Worm (Caenorhabditis elegans): ENCODE data around the gene K09E9.7.

Gene K09E9.7

DNA sequence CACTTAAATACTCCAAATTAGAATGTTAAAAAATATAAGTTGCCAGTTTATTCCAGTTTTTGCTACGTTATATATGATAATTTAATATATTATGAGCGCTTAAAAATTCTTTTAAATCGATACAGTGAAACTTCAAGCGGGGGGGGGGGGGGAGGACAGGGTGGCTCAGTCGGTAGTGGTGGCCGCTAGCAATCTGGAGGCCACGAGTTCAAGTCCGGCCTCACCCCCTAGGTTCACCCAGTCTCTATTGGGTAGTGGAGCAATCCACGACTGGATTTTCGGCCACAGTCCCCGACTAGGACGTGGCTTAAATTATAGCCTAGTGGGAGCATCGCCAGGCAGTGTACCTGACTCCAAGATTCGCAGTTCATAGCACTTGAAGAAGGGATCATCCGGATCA, 19.7 kb upstream of the K09E9.7 start:
- TF ChIP-seq nhr-11 (tag; optimal IDR thresholded peaks at IDR 0.05) (no peak), set-16 (GFP tag; IDR thresholded peaks at IDR 0.05) (peak; percentile 82)

DNA sequence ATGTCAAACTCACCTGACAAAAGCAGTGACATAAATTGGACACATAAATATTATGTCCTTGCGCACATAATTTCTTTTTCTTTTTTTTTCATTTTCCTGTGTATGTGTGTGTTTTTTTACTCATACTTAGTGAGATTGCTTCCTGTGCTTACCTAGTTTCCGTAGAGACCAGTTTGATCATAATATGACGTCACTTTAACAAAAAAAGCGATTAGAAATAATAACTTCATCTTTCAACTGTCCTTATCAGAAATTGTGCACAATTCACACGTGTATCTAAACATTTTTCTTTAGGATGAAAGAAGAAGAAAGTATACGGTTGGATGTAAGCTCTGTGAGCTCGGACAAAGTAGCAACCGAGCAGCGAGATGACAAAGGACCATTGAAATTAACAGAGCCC, 18.7 kb upstream of the K09E9.7 start:
- peak; percentile 9 for TF ChIP-seq hlh-11 (tag; optimal IDR thresholded peaks at IDR 0.05)
- TF ChIP-seq pqm-1 (tag; optimal IDR thresholded peaks at IDR 0.05) = peak; percentile 24
- peak in 1 of 2 experiments; percentile 61 for TF ChIP-seq mdl-1 (tag; optimal IDR thresholded peaks at IDR 0.05)
- TF ChIP-seq dmd-6 (GFP tag; IDR thresholded peaks at IDR 0.05) = peak; percentile 47
- TF ChIP-seq lsy-2 (tag; optimal IDR thresholded peaks at IDR 0.05) = peak in 1 of 2 experiments; percentile 8
- no peak for TF ChIP-seq unc-62 (GFP tag; optimal IDR thresholded peaks at IDR 0.05 in 1 of 2)
- no peak for TF ChIP-seq unc-62 (tag; optimal IDR thresholded peaks at IDR 0.05)
- TF ChIP-seq F37D6.2 (tag; optimal IDR thresholded peaks at IDR 0.05) = no peak
- peak; percentile 22 for TF ChIP-seq dve-1 (tag; optimal IDR thresholded peaks at IDR 0.05; ENCODE audit: insufficient read depth)

DNA sequence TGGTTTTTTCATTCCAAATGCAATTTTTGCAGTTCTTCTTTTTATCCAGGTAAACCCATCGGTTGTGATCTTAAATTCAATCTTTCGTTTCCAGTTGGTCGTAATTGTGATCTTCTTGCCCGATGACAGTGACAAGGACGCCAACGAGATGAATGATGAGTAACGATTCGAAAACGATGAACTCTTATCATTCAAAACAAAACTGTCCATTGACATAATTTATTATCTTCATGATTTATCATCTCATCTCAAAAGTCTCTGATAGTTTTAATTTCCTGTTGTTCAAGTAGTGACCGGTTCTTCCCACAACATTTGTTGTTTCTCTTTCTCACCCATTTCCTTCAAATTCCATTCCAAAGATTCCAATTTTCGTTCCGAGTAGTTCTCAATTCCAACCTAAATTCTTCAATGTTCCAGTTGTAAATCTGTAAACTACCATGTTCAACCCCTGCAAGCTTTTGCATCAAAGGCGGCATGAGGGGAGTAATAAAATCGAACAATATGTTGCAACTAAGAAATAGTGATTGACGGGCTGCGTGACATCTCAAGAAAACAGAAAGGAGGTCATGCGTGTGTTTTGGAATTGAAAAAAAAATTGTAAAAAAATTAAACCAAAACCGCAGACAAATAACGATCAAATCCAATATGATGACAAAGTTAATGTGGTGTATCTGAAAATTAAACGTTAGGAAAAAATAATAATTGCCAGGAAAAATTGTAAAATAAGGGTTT, 14.4 kb upstream of the K09E9.7 start:
- TF ChIP-seq vab-7 (GFP tag; IDR thresholded peaks at IDR 0.05) (no peak), dve-1 (tag; optimal IDR thresholded peaks at IDR 0.05; ENCODE audit: insufficient read depth) (no peak), mxl-3 (GFP tag; optimal IDR thresholded peaks at IDR 0.05) (no peak), hmg-1.1 (GFP tag; IDR thresholded peaks at IDR 0.05) (no peak), lim-7 (GFP tag; IDR thresholded peaks at IDR 0.05) (no peak), F26F4.8 (GFP tag; conservative IDR thresholded peaks at IDR 0.05) (no peak), aha-1 (tag) (peak; percentile 88), jun-1 (tag; optimal IDR thresholded peaks at IDR 0.05) (no peak), nhr-111 (GFP tag; optimal IDR thresholded peaks at IDR 0.05) (no peak), lin-29 (GFP tag; IDR thresholded peaks at IDR 0.05) (no peak), F44E2.7 (GFP tag; IDR thresholded peaks at IDR 0.05) (no peak), lsy-2 (tag; optimal IDR thresholded peaks at IDR 0.05) (no peak), skn-1 (tag; optimal IDR thresholded peaks at IDR 0.05) (no peak), lin-1 (GFP tag; IDR thresholded peaks at IDR 0.05) (no peak), unc-62 (GFP tag; optimal IDR thresholded peaks at IDR 0.05 in 1 of 2) (peak in 1 of 2 experiments; percentile 97), unc-62 (tag; optimal IDR thresholded peaks at IDR 0.05) (no peak), dmd-9 (GFP tag; IDR thresholded peaks at IDR 0.05) (no peak), dpl-1 (GFP tag; optimal IDR thresholded peaks at IDR 0.05) (no peak), dmd-6 (GFP tag; IDR thresholded peaks at IDR 0.05) (peak; percentile 27; the same call in 1 of the 2 replicates), nhr-102 (tag; optimal IDR thresholded peaks at IDR 0.05) (no peak), mdl-1 (tag; optimal IDR thresholded peaks at IDR 0.05) (peak in 1 of 2 experiments; percentile 14), nhr-25 (tag; optimal IDR thresholded peaks at IDR 0.05; ENCODE audit: borderline replicate concordance, insufficient read depth) (no peak), daf-16 (GFP tag; optimal IDR thresholded peaks at IDR 0.05) (no peak), daf-16 (tag; optimal IDR thresholded peaks at IDR 0.05) (no peak), ceh-20 (GFP tag; IDR thresholded peaks at IDR 0.05) (no peak), pha-4 (GFP tag; IDR thresholded peaks at IDR 0.05) (no peak), pha-4 (tag; optimal IDR thresholded peaks at IDR 0.05) (no peak), dmd-8 (GFP tag; IDR thresholded peaks at IDR 0.05) (no peak), D1046.2 (GFP tag; IDR thresholded peaks at IDR 0.05) (no peak), nhr-237 (tag; optimal IDR thresholded peaks at IDR 0.05) (no peak), gei-8 (GFP tag; optimal IDR thresholded peaks at IDR 0.05) (no peak), hlh-30 (tag; optimal IDR thresholded peaks at IDR 0.05; ENCODE audit: insufficient read depth) (peak; percentile 4), nhr-41 (GFP tag; IDR thresholded peaks at IDR 0.05) (no peak), egl-27 (tag; optimal IDR thresholded peaks at IDR 0.05) (no peak), rbr-2 (tag; optimal IDR thresholded peaks at IDR 0.05) (no peak), nhr-28 (tag; optimal IDR thresholded peaks at IDR 0.05) (peak; percentile 46), mdt-29 (GFP tag; IDR thresholded peaks at IDR 0.05) (no peak), zfp-3 (GFP tag; conservative IDR thresholded peaks at IDR 0.05) (no peak), nhr-10 (tag; optimal IDR thresholded peaks at IDR 0.05) (no peak), F49E8.2 (tag; optimal IDR thresholded peaks at IDR 0.05; ENCODE audit: borderline replicate concordance) (no peak), saeg-2 (GFP tag; IDR thresholded peaks at IDR 0.05) (no peak)

Data from whole organism, L4 larva.